Fruit fly (Drosophila melanogaster) whole organism, embryonic: ENCODE data around the gene PGAP1.
A peak's percentile ranks its signal among the peaks of the same experiment; 100 is the strongest.

Experiments used
- Antp ChIP-seq: fragments of 200-800 bp; sonication (Bioruptor generic); optimal IDR thresholded peaks from 3 replicates; lab custom pipeline; 2016; ENCODE audit warnings: missing biosample characterization, missing genetic modification characterization
- BEAF-32 ChIP-seq: fragments of 200-800 bp; sonication (Bioruptor generic); optimal IDR thresholded peaks from 3 replicates; lab custom pipeline; 2017; ENCODE audit warnings: missing biosample characterization, missing genetic modification characterization, mild to moderate bottlenecking, moderate library complexity, missing genetic modification reagents
- Bgb ChIP-seq: fragments of 200-800 bp; sonication (Bioruptor generic); IDR thresholded peaks from 2 replicates; pipeline ENCODE4 v1.3.6; 2022; ENCODE audit warnings: missing biosample characterization, missing genetic modification characterization; ENCODE audit not compliant: partially characterized antibody
- CG12071 ChIP-seq: fragments of 200-800 bp; sonication (Bioruptor generic); optimal IDR thresholded peaks from 3 replicates; lab custom pipeline; 2018; ENCODE audit warnings: missing biosample characterization, mild to moderate bottlenecking, missing genetic modification characterization
- CG12219 ChIP-seq: fragments of 200-800 bp; sonication (Bioruptor generic); optimal IDR thresholded peaks from 3 replicates; lab custom pipeline; 2018; ENCODE audit warnings: missing biosample characterization, mild to moderate bottlenecking, missing genetic modification characterization
- CG12391 ChIP-seq: fragments of 200-800 bp; sonication (Bioruptor generic); optimal IDR thresholded peaks from 3 replicates; lab custom pipeline; 2018; ENCODE audit warnings: missing biosample characterization, mild to moderate bottlenecking, missing genetic modification characterization, moderate library complexity
- CG13624 ChIP-seq: fragments of 200-800 bp; sonication (Bioruptor generic); optimal IDR thresholded peaks from 2 replicates; lab custom pipeline; 2016; ENCODE audit warnings: missing biosample characterization, missing genetic modification characterization
- CG14710 ChIP-seq: fragments of 200-800 bp; sonication (Bioruptor generic); optimal IDR thresholded peaks from 3 replicates; lab custom pipeline; 2019; ENCODE audit warnings: missing biosample characterization, mild to moderate bottlenecking, missing genetic modification characterization, moderate library complexity
- CG14965 ChIP-seq: fragments of 200-800 bp; sonication (Bioruptor generic); optimal IDR thresholded peaks from 2 replicates; lab custom pipeline; 2016; ENCODE audit warnings: missing biosample characterization, missing genetic modification characterization, borderline replicate concordance
- CG15479 ChIP-seq: fragments of 200-800 bp; sonication (Bioruptor generic); optimal IDR thresholded peaks from 3 replicates; lab custom pipeline; 2019; ENCODE audit warnings: missing biosample characterization, mild to moderate bottlenecking, missing genetic modification characterization, moderate library complexity
- CG1647 ChIP-seq: fragments of 200-800 bp; sonication (Bioruptor generic); optimal IDR thresholded peaks from 3 replicates; lab custom pipeline; 2016; ENCODE audit warnings: missing biosample characterization, missing genetic modification characterization
- CG16863 ChIP-seq: fragments of 200-800 bp; sonication (Bioruptor generic); optimal IDR thresholded peaks from 3 replicates; lab custom pipeline; 2016; ENCODE audit warnings: missing biosample characterization, missing genetic modification characterization
- CG17802 ChIP-seq: fragments of 200-800 bp; sonication (Bioruptor generic); optimal IDR thresholded peaks from 2 replicates; lab custom pipeline; 2018; ENCODE audit warnings: missing biosample characterization, mild to moderate bottlenecking, missing genetic modification characterization, moderate library complexity
- CG18262 ChIP-seq: fragments of 200-800 bp; optimal IDR thresholded peaks from 3 replicates; lab custom pipeline; 2019; ENCODE audit warnings: missing biosample characterization, mild to moderate bottlenecking, missing genetic modification characterization, moderate library complexity
- CG1832 ChIP-seq: fragments of 200-800 bp; sonication (Bioruptor generic); optimal IDR thresholded peaks from 2 replicates; lab custom pipeline; 2017; ENCODE audit warnings: missing biosample characterization, mild to moderate bottlenecking, missing genetic modification characterization, inconsistent platforms
- CG31365 ChIP-seq: fragments of 200-800 bp; sonication (Bioruptor generic); optimal IDR thresholded peaks from 2 replicates; lab custom pipeline; 2018; ENCODE audit warnings: missing biosample characterization, mild to moderate bottlenecking, missing genetic modification characterization
- CG32532 ChIP-seq: fragments of 200-800 bp; sonication (Bioruptor generic); IDR thresholded peaks from 2 replicates; pipeline ENCODE4 v1.3.6; 2022; ENCODE audit warnings: missing biosample characterization, missing genetic modification characterization
- CG34224 ChIP-seq: fragments of 200-800 bp; sonication (Bioruptor generic); IDR thresholded peaks from 3 replicates; pipeline ENCODE4 v1.3.6; 2022; ENCODE audit warnings: missing biosample characterization, missing genetic modification characterization; ENCODE audit not compliant: partially characterized antibody
- CG34376 ChIP-seq: fragments of 200-800 bp; sonication (Bioruptor generic); optimal IDR thresholded peaks from 2 replicates; lab custom pipeline; 2018; ENCODE audit warnings: missing biosample characterization, mild to moderate bottlenecking, missing genetic modification characterization
- CG6791 ChIP-seq: fragments of 200-800 bp; sonication (Bioruptor generic); IDR thresholded peaks from 3 replicates; pipeline ENCODE4 v1.3.6; 2022; ENCODE audit warnings: missing biosample characterization, missing genetic modification characterization; ENCODE audit not compliant: partially characterized antibody
- Chrac-16 ChIP-seq: fragments of 200-800 bp; sonication (Bioruptor generic); optimal IDR thresholded peaks from 3 replicates; lab custom pipeline; 2016; ENCODE audit warnings: missing biosample characterization, missing genetic modification characterization
- Dip2 ChIP-seq: fragments of 200-800 bp; sonication (Bioruptor generic); IDR thresholded peaks from 2 replicates; pipeline ENCODE4 v1.3.6; 2022; ENCODE audit warnings: missing biosample characterization, missing genetic modification characterization
- Doc3 ChIP-seq: fragments of 200-800 bp; sonication (Bioruptor generic); IDR thresholded peaks from 3 replicates; pipeline ENCODE4 v1.3.6; 2022; ENCODE audit warnings: missing biosample characterization, missing genetic modification characterization; ENCODE audit not compliant: partially characterized antibody
- Ets97D ChIP-seq: fragments of 200-800 bp; sonication (Bioruptor generic); optimal IDR thresholded peaks from 3 replicates; lab custom pipeline; 2016; ENCODE audit warnings: missing biosample characterization, missing genetic modification characterization
- HLH4C ChIP-seq: fragments of 200-800 bp; sonication (Bioruptor generic); IDR thresholded peaks from 3 replicates; pipeline ENCODE4 v1.3.6; 2022; ENCODE audit warnings: missing biosample characterization, missing genetic modification characterization; ENCODE audit not compliant: partially characterized antibody
- HmgZ ChIP-seq: fragments of 200-800 bp; sonication (Bioruptor generic); optimal IDR thresholded peaks from 2 replicates; lab custom pipeline; 2018; ENCODE audit warnings: missing biosample characterization, mild to moderate bottlenecking, missing genetic modification characterization
- Hr3 ChIP-seq: fragments of 200-800 bp; sonication (Bioruptor generic); optimal IDR thresholded peaks from 3 replicates; lab custom pipeline; 2016; ENCODE audit warnings: missing biosample characterization, missing genetic modification characterization
- Kr ChIP-seq: fragments of 200-800 bp; sonication (Bioruptor generic); optimal IDR thresholded peaks from 2 replicates; lab custom pipeline; 2017; ENCODE audit warnings: missing biosample characterization, mild to moderate bottlenecking, missing genetic modification characterization
- Lim3 ChIP-seq: fragments of 200-800 bp; sonication (Bioruptor generic); IDR thresholded peaks from 2 replicates; pipeline ENCODE4 v1.3.6; 2022; ENCODE audit warnings: missing biosample characterization, missing genetic modification characterization
- Max ChIP-seq: fragments of 200-800 bp; sonication (Bioruptor generic); optimal IDR thresholded peaks from 2 replicates; lab custom pipeline; 2016; ENCODE audit warnings: missing biosample characterization, mild to moderate bottlenecking, missing genetic modification characterization
- Tbp ChIP-seq: fragments of >200 bp; optimal IDR thresholded peaks from 2 replicates; lab custom pipeline; 2018; ENCODE audit warnings: missing biosample characterization, missing genetic modification characterization
- bowl ChIP-seq: fragments of 200-800 bp; sonication (Bioruptor generic); IDR thresholded peaks from 2 replicates; pipeline ENCODE4 v1.3.6; 2022; ENCODE audit warnings: missing biosample characterization, missing genetic modification characterization
- br ChIP-seq: fragments of >200 bp; optimal IDR thresholded peaks from 2 replicates; lab custom pipeline; 2017
- btn ChIP-seq: fragments of 200-800 bp; sonication (Bioruptor generic); optimal IDR thresholded peaks from 2 replicates; lab custom pipeline; 2016; ENCODE audit warnings: missing biosample characterization, missing genetic modification characterization
- chinmo ChIP-seq: fragments of 200-800 bp; sonication (Bioruptor generic); IDR thresholded peaks from 4 replicates; pipeline ENCODE4 v1.3.6; 2022; ENCODE audit warnings: missing biosample characterization, missing genetic modification characterization; ENCODE audit not compliant: partially characterized antibody
- grn ChIP-seq: fragments of 200-800 bp; sonication (Bioruptor generic); optimal IDR thresholded peaks from 3 replicates; lab custom pipeline; 2017; ENCODE audit warnings: missing biosample characterization, missing genetic modification characterization
- h ChIP-seq: fragments of >200 bp; optimal IDR thresholded peaks from 2 replicates; lab custom pipeline; 2017
- mld ChIP-seq: fragments of 200-800 bp; sonication (Bioruptor generic); IDR thresholded peaks from 3 replicates; pipeline ENCODE4 v1.3.6; 2022; ENCODE audit warnings: missing biosample characterization, missing genetic modification characterization; ENCODE audit not compliant: partially characterized antibody
- nmo ChIP-seq: fragments of 200-800 bp; sonication (Bioruptor generic); optimal IDR thresholded peaks from 2 replicates; lab custom pipeline; 2018; ENCODE audit warnings: missing biosample characterization, mild to moderate bottlenecking, missing genetic modification characterization, moderate library complexity
- otp ChIP-seq: fragments of 200-800 bp; sonication (Bioruptor generic); IDR thresholded peaks from 3 replicates; pipeline ENCODE4, ENCODE4 v1.3.6; 2022; ENCODE audit warnings: missing biosample characterization, missing genetic modification characterization
- pb ChIP-seq: fragments of 200-800 bp; sonication (Bioruptor generic); optimal IDR thresholded peaks from 3 replicates; lab custom pipeline; 2016; ENCODE audit warnings: missing biosample characterization, missing genetic modification characterization
- pho ChIP-seq: fragments of 200-800 bp; sonication (Bioruptor generic); optimal IDR thresholded peaks from 2 replicates; lab custom pipeline; 2016; ENCODE audit warnings: missing biosample characterization, missing genetic modification characterization
- row ChIP-seq: fragments of 200-800 bp; sonication (Bioruptor generic); IDR thresholded peaks from 3 replicates; pipeline ENCODE4 v1.3.6; 2022; ENCODE audit warnings: missing biosample characterization, missing genetic modification characterization
- sc ChIP-seq, 3 experiments: fragments of >200 bp in 2 of 3; fragments of 200-800 bp in 1 of 3; sonication (Bioruptor generic) in 1 of 3; optimal IDR thresholded peaks; 2 replicates in 2 of 3; 3 replicates in 1 of 3; lab custom pipeline; 2017; ENCODE audit warnings: mild to moderate bottlenecking in 1 of 3, missing biosample characterization in 1 of 3, missing genetic modification characterization in 1 of 3, missing genetic modification reagents in 1 of 3
- seq ChIP-seq: fragments of 200-800 bp; sonication (Bioruptor generic); IDR thresholded peaks from 2 replicates; pipeline ENCODE4 v1.3.6; 2022; ENCODE audit warnings: missing biosample characterization, missing genetic modification characterization
- slbo ChIP-seq: fragments of 200-800 bp; sonication (Bioruptor generic); IDR thresholded peaks from 2 replicates; pipeline ENCODE4 v1.3.6; 2022; ENCODE audit warnings: missing biosample characterization, missing genetic modification characterization
- so ChIP-seq: fragments of 200-800 bp; sonication (Bioruptor generic); IDR thresholded peaks from 3 replicates; pipeline ENCODE4 v1.3.6; 2022; ENCODE audit warnings: missing biosample characterization, missing genetic modification characterization
- tll ChIP-seq, 2 experiments: fragments of 200-800 bp in 1 of 2; fragments of >200 bp in 1 of 2; sonication (Bioruptor generic) in 1 of 2; optimal IDR thresholded peaks; 2 replicates each; lab custom pipeline; 2017 to 2019; ENCODE audit warnings: missing biosample characterization in 2 of 2, missing genetic modification characterization in 2 of 2, mild to moderate bottlenecking in 1 of 2, moderate library complexity in 1 of 2
- twi ChIP-seq: fragments of 200-800 bp; optimal IDR thresholded peaks from 2 replicates; lab custom pipeline; 2019; ENCODE audit warnings: missing biosample characterization, mild to moderate bottlenecking, missing genetic modification characterization, moderate library complexity
- zfh2 ChIP-seq: fragments of 200-800 bp; sonication (Bioruptor generic); optimal IDR thresholded peaks from 2 replicates; lab custom pipeline; 2016; ENCODE audit warnings: missing biosample characterization, missing genetic modification characterization

The PGAP1 gene

dm6 chrX:5724744-5725185, 35.5 kb upstream of the PGAP1 start (continued):
- TF ChIP-seq CG12391 (tag; lab: Kevin White, UChicago): peak; percentile 32
- no peak for TF ChIP-seq CG31365 (tag; lab: Kevin White, UChicago)
- TF ChIP-seq chinmo (GFP tag; lab: Robert Waterston, UW): no peak
- TF ChIP-seq CG12219 (GFP tag; lab: Kevin White, UChicago): peak; percentile 39
- TF ChIP-seq sc (optimal IDR thresholded peaks at IDR 0.05; lab: Kevin White, UChicago): no peak
- peak; percentile 65 for TF ChIP-seq sc (GFP tag; optimal IDR thresholded peaks at IDR 0.05; lab: Kevin White, UChicago)
- no peak for TF ChIP-seq Lim3 (GFP tag; lab: Robert Waterston, UW)
- peak; percentile 21 for TF ChIP-seq CG16863 (GFP tag; lab: Kevin White, UChicago)
- peak; percentile 19 for TF ChIP-seq Hr3
- TF ChIP-seq Tbp (GFP tag; lab: Kevin White, UChicago): no peak
- no peak for TF ChIP-seq HLH4C
- TF ChIP-seq zfh2 (GFP tag; lab: Kevin White, UChicago): peak; percentile 10
- no peak for TF ChIP-seq bowl (GFP tag; lab: Robert Waterston, UW)
- TF ChIP-seq HmgZ (tag; lab: Kevin White, UChicago): no peak
- no peak for TF ChIP-seq twi (tag; lab: Kevin White, UChicago)
- no peak for TF ChIP-seq Kr (GFP tag; lab: Kevin White, UChicago)
- TF ChIP-seq CG34224 (GFP tag; lab: Robert Waterston, UW): no peak
- TF ChIP-seq CG17802 (tag; lab: Kevin White, UChicago): peak; percentile 48
- peak; percentile 40 for TF ChIP-seq CG18262
- TF ChIP-seq pho (GFP tag; lab: Kevin White, UChicago): no peak
- TF ChIP-seq Ets97D: no peak
- TF ChIP-seq CG14965 (GFP tag; lab: Kevin White, UChicago): peak; percentile 8
- peak; percentile 68 for TF ChIP-seq slbo (GFP tag; lab: Robert Waterston, UW)
- TF ChIP-seq nmo (GFP tag; lab: Kevin White, UChicago): peak; percentile 52
- TF ChIP-seq BEAF-32 (GFP tag; lab: Kevin White, UChicago): no peak
- no peak for TF ChIP-seq Max (GFP tag; lab: Kevin White, UChicago)
- TF ChIP-seq tll (GFP tag; optimal IDR thresholded peaks at IDR 0.05; lab: Kevin White, UChicago): no peak
- peak; percentile 8 for TF ChIP-seq btn (GFP tag; lab: Kevin White, UChicago)
- TF ChIP-seq pb (GFP tag; lab: Kevin White, UChicago): peak; percentile 21
- no peak for TF ChIP-seq br
- no peak for TF ChIP-seq grn
- no peak for TF ChIP-seq Chrac-16
- peak; percentile 1 for TF ChIP-seq CG1647
- TF ChIP-seq mld: no peak
- TF ChIP-seq so (GFP tag; lab: Robert Waterston, UW): peak; percentile 43; the same call in 1 of the 3 replicates
- peak; percentile 53 for TF ChIP-seq row (GFP tag; lab: Robert Waterston, UW)
- TF ChIP-seq Dip2: no peak
- no peak for TF ChIP-seq CG15479
- no peak for TF ChIP-seq CG6791 (GFP tag; lab: Robert Waterston, UW)
- TF ChIP-seq seq (GFP tag; lab: Robert Waterston, UW): no peak; the same call in 1 of the 2 replicates
- TF ChIP-seq Doc3 (GFP tag; lab: Robert Waterston, UW): no peak
- TF ChIP-seq otp (GFP tag; lab: Robert Waterston, UW): peak; percentile 42; the same call in 1 of the 3 replicates
- no peak for TF ChIP-seq CG34376 (GFP tag; lab: Kevin White, UChicago)
- peak; percentile 41 for TF ChIP-seq CG14710 (tag; lab: Kevin White, UChicago)
- peak; percentile 36; the same call in 1 of the 2 replicates for TF ChIP-seq CG32532 (GFP tag; lab: Robert Waterston, UW)
- no peak for TF ChIP-seq CG13624 (GFP tag; lab: Kevin White, UChicago)
- no peak for TF ChIP-seq h (lab: Kevin White, UChicago)
- peak; percentile 64 for TF ChIP-seq CG12071 (GFP tag; lab: Kevin White, UChicago)
- TF ChIP-seq Antp (GFP tag; lab: Kevin White, UChicago): peak; percentile 52
- no peak for TF ChIP-seq CG1832
- no peak for TF ChIP-seq Bgb
